Worm (Caenorhabditis elegans): ENCODE data around the gene F01D5.2.

F01D5.2 gene

DNA sequence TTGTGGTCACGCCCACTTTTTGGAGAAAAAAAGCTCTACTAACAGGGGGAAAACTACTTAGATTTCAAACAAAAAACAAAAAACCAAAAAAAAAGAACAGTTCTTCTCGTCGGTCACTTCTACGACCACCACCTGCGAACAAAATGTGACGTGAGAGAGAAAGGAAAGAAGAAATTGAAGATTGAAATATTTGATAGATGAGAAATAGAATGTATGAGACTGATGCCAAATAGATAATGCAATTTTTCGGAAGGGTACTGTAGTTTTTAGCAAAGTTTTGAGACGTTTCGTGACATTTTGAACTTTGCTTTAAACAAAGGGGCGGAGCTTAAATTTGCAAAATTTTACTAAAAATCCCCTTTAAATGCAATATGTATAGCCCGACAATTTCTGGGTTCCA is 43.9 kb downstream of the F01D5.2 start:
- TF ChIP-seq unc-62 (GFP tag; optimal IDR thresholded peaks at IDR 0.05): no peak

DNA sequence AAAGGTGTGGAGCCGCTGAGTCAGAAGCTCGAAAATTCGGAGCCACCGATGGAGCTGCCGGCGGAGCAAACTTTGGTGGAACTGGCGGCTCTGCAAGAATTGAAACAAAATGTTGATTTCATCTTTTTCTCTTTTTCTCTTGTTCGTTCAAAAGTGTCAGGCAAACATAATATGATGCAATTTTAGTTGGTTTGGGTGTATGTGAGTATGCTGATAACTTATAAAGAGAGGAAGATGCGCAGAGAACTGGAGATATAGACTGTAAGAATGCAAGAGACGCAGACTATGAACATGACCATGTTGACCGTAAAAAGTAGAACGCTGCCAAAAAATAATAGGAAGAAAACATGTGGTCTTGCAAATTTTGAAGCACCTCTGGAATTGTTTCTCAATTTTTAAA is 44.8 kb downstream of the F01D5.2 start:
- TF ChIP-seq unc-62 (GFP tag; optimal IDR thresholded peaks at IDR 0.05): no peak

- TF ChIP-seq unc-62 (GFP tag; optimal IDR thresholded peaks at IDR 0.05): no peak
These were observed 46.9 kb downstream of the F01D5.2 start for ce11 chrII:13951986-13952385.

DNA sequence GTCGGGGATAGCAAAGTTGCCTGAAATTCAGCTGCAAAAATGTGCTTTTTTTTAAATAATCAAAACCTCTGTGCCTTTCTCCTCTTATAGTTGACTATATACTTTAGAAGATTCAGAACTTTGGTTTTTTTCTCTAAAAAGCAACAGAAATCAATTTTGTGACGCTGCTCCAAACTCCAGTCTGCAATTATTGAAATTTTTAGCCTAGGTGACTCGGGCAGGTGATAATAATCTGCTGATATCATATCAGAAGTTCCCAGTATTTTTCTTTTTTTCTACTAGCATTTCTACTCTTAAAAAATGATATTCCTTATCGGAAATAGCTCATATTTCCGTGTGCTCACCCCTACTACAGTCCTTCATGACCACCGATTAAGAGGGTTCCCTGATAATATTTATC is 49.6 kb downstream of the F01D5.2 start, which contains the start of gene sre-44:
sre-44 (plus strand) TSS at position 301 of the 400 bp plus-strand sequence.
- TF ChIP-seq unc-62 (GFP tag; optimal IDR thresholded peaks at IDR 0.05): no peak

All from whole organism, dauer.